Worm (Caenorhabditis elegans) whole organism, young adult: Measurements from ENCODE around the gene vab-1.

Experiments used
- F39B2.1 ChIP-seq: fragments of 200-800 bp; sonication (Bioruptor generic); IDR thresholded peaks from 2 replicates; pipeline ENCODE4 v1.3.6; 2022; ENCODE audit warnings: missing genetic modification reagents, missing genetic modification characterization, missing compliant biosample characterization
- mel-28 ChIP-seq: sonication (generic microtip); optimal IDR thresholded peaks from 2 replicates; lab custom pipeline; 2016; ENCODE audit warnings: borderline replicate concordance, mild to moderate bottlenecking, missing genetic modification characterization, missing compliant biosample characterization
- nhr-90 ChIP-seq: sonication (generic microtip); optimal IDR thresholded peaks from 2 replicates; lab custom pipeline; 2016; ENCODE audit warnings: missing genotype, mild to moderate bottlenecking, missing genetic modification characterization, missing compliant biosample characterization
- pha-4 ChIP-seq: fragments of 150-350 bp; sonication (generic microtip); optimal IDR thresholded peaks from 2 replicates; lab custom pipeline; 2014; ENCODE audit warnings: missing biosample characterization, missing genetic modification reagents, missing genetic modification characterization
- sptf-2 ChIP-seq: fragments of 200-800 bp; sonication (Bioruptor generic); optimal IDR thresholded peaks from 2 replicates; lab custom pipeline; 2018; ENCODE audit warnings: mild to moderate bottlenecking, missing genetic modification characterization, missing compliant biosample characterization

DNA sequence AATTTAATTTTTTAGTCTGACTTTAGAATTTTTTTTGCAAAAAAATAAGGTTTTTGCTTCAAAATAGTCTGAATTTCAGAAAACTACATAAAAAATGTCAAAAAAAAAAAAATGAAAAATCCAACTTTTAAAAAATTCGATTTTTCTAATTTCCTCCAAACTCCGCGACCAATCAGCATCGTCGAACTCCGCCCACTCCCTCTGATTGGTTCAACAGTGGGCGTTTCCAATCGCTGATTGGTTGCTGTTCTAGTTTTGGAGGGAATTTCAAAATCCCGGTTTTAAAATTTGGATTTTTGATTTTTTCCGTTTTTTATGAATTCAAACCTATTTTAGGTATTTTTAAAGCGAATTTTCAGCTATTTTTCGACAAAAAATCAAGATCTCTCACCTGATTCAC, 29.0 kb downstream of the vab-1 start:
- TF ChIP-seq sptf-2 (GFP tag; lab: Kevin White, UChicago) (no peak), mel-28 (tag; lab: Kevin White, UChicago) (no peak), nhr-90 (tag; lab: Kevin White, UChicago) (no peak), pha-4 (tag; lab: Kevin White, UChicago) (no peak), F39B2.1 (GFP tag; lab: Robert Waterston, UW) (no peak)
